Fruit fly (Drosophila melanogaster): ENCODE measurements around the gene RpS4.

RpS4 gene

DNA sequence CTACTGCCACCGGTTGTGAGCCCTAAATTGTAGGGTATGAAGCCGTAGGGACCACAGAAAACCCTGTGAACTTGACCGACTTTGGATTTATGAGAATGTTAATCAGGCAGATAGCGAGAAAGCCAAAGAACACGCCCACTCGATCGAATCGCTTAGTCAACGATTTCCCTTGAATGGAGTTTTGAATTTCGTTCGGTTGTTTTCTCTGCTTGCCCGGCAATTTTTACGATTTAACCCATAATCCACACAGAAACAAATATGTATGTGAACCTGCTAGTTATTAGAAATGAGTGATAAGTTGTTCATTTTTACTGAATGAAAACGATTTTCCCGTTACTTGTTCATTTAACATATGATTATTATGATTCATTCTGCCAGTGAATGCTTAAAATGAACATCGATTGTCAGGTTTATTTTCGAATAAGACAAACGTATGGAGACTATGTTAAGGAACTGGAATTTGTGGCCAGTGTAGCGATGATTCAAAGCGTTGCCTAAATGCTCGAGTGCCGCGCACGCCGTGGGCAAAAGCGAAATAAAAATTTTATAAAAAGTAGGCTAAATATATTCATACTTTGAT is 11.4 kb upstream of the RpS4 start (continued):
- TF ChIP-seq emc (GFP tag; optimal IDR thresholded peaks at IDR 0.05) (no peak), bcd (GFP tag; optimal IDR thresholded peaks at IDR 0.05) (no peak), CG10274 (GFP tag; optimal IDR thresholded peaks at IDR 0.05) (no peak), ham (GFP tag; IDR thresholded peaks at IDR 0.05) (no peak), dmrt11E (tag; optimal IDR thresholded peaks at IDR 0.05) (no peak), CG34224 (GFP tag; IDR thresholded peaks at IDR 0.05; ENCODE audit: partially characterized antibody) (no peak), CG11398 (GFP tag; optimal IDR thresholded peaks at IDR 0.05) (no peak), CG8281 (tag; optimal IDR thresholded peaks at IDR 0.05) (no peak), hbn (GFP tag; IDR thresholded peaks at IDR 0.05; ENCODE audit: partially characterized antibody) (no peak), CG2875 (GFP tag; optimal IDR thresholded peaks at IDR 0.05) (no peak), CG15011 (GFP tag; optimal IDR thresholded peaks at IDR 0.05) (no peak), row (GFP tag; IDR thresholded peaks at IDR 0.05) (peak; percentile 63), CG3838 (GFP tag; optimal IDR thresholded peaks at IDR 0.05) (no peak), fd64A (GFP tag; optimal IDR thresholded peaks at IDR 0.05) (no peak), Asciz (GFP tag; optimal IDR thresholded peaks at IDR 0.05) (no peak), jing (GFP tag; optimal IDR thresholded peaks at IDR 0.05) (peak; percentile 2), TFAM (GFP tag; optimal IDR thresholded peaks at IDR 0.05) (no peak), CG6689 (GFP tag; IDR thresholded peaks at IDR 0.05) (no peak), chn (GFP tag; optimal IDR thresholded peaks at IDR 0.05) (no peak), CG14965 (GFP tag; optimal IDR thresholded peaks at IDR 0.05; ENCODE audit: borderline replicate concordance) (no peak), Mad (GFP tag; optimal IDR thresholded peaks at IDR 0.05) (no peak), sens (GFP tag) (peak; percentile 79), Chrac-16 (GFP tag; optimal IDR thresholded peaks at IDR 0.05) (peak; percentile 12), CG5245 (GFP tag; optimal IDR thresholded peaks at IDR 0.05) (no peak), MESR4 (GFP tag; optimal IDR thresholded peaks at IDR 0.05) (no peak), Oaz (GFP tag; IDR thresholded peaks at IDR 0.05) (0 out of 2 replicates have a peak, but pooled peaks have one; percentile 26), pum (GFP tag; optimal IDR thresholded peaks at IDR 0.05) (peak; percentile 10), danr (GFP tag; IDR thresholded peaks at IDR 0.05) (0 out of 2 replicates have a peak, but pooled peaks have one; percentile 9), zen2 (GFP tag; IDR thresholded peaks at IDR 0.05; ENCODE audit: partially characterized antibody) (no peak), CG13894 (tag; optimal IDR thresholded peaks at IDR 0.05) (no peak), vfl (GFP tag; optimal IDR thresholded peaks at IDR 0.05) (no peak), CG31441 (GFP tag; IDR thresholded peaks at IDR 0.05) (peak; percentile 48; the same call in 1 of the 2 replicates), hkb (optimal IDR thresholded peaks at IDR 0.05) (no peak), hkb (GFP tag; IDR thresholded peaks at IDR 0.05) (0 out of 2 replicates have a peak, but pooled peaks have one; percentile 7), CG13775 (GFP tag; optimal IDR thresholded peaks at IDR 0.05) (no peak), org-1 (GFP tag; optimal IDR thresholded peaks at IDR 0.05) (no peak), CG11247 (GFP tag; IDR thresholded peaks at IDR 0.05) (no peak), prd (optimal IDR thresholded peaks at IDR 0.05) (no peak), prd (GFP tag; IDR thresholded peaks at IDR 0.05) (peak; percentile 39; the same call in 1 of the 3 replicates), CG9817 (tag; optimal IDR thresholded peaks at IDR 0.05) (peak; percentile 7), Stat92E (GFP tag; optimal IDR thresholded peaks at IDR 0.05) (no peak), slp2 (GFP tag; optimal IDR thresholded peaks at IDR 0.05) (no peak), CG11456 (GFP tag; IDR thresholded peaks at IDR 0.05) (no peak), Myb (GFP tag; optimal IDR thresholded peaks at IDR 0.05) (no peak), dmrt99B (tag; optimal IDR thresholded peaks at IDR 0.05) (peak; percentile 57), otp (GFP tag; IDR thresholded peaks at IDR 0.05) (no peak), BtbVII (GFP tag; optimal IDR thresholded peaks at IDR 0.05) (no peak), Sry-β (GFP tag; optimal IDR thresholded peaks at IDR 0.05) (no peak), HLH4C (GFP tag; IDR thresholded peaks at IDR 0.05; ENCODE audit: partially characterized antibody) (no peak), HLHmδ (GFP tag; optimal IDR thresholded peaks at IDR 0.05) (no peak), CG12942 (GFP tag; optimal IDR thresholded peaks at IDR 0.05) (no peak)
